Worm (Caenorhabditis elegans): ENCODE data around the gene F46C5.1.
A peak's percentile ranks its signal among the peaks of the same experiment; 100 is the strongest.

Gene F46C5.1

ce11 chrII:8844465-8845126 is 23.6 kb upstream of the F46C5.1 start, which contains the start of gene F46C5.6 (continued):
- no peak for TF ChIP-seq zip-4 (GFP tag; optimal IDR thresholded peaks at IDR 0.05)
- TF ChIP-seq nhr-12 (tag; optimal IDR thresholded peaks at IDR 0.05), result no peak
- TF ChIP-seq aha-1 (tag; optimal IDR thresholded peaks at IDR 0.05), result no peak
- no peak for TF ChIP-seq efl-3 (GFP tag; optimal IDR thresholded peaks at IDR 0.05)
- no peak for TF ChIP-seq mab-9 (GFP tag; IDR thresholded peaks at IDR 0.05)
- no peak for TF ChIP-seq pag-3 (tag; optimal IDR thresholded peaks at IDR 0.05; ENCODE audit: borderline replicate concordance, insufficient read depth)
- no peak for TF ChIP-seq unc-130 (tag; optimal IDR thresholded peaks at IDR 0.05)
- TF ChIP-seq nhr-71 (tag; optimal IDR thresholded peaks at IDR 0.05), result peak; percentile 73
- TF ChIP-seq tlp-1 (tag; optimal IDR thresholded peaks at IDR 0.05), result no peak
- no peak for TF ChIP-seq nhr-11 (tag; optimal IDR thresholded peaks at IDR 0.05)
- TF ChIP-seq egl-13 (tag; optimal IDR thresholded peaks at IDR 0.05), result no peak
- TF ChIP-seq aly-2 (tag; optimal IDR thresholded peaks at IDR 0.05), result no peak
- TF ChIP-seq ztf-4 (tag; optimal IDR thresholded peaks at IDR 0.05), result no peak
- TF ChIP-seq unc-62 (GFP tag; optimal IDR thresholded peaks at IDR 0.05), result no peak
- no peak for TF ChIP-seq sptf-1 (tag; optimal IDR thresholded peaks at IDR 0.05)
- TF ChIP-seq snu-23 (GFP tag; optimal IDR thresholded peaks at IDR 0.05), result peak; percentile 45
- TF ChIP-seq fkh-8 (tag; optimal IDR thresholded peaks at IDR 0.05), result no peak

ce11 chrII:8839025-8839424 is 18.0 kb upstream of the F46C5.1 start, which contains the start of gene F46C5.7:
Gene F46C5.7, plus strand, starts transcription at chrII:8839325.
- TF ChIP-seq swsn-7 (tag; optimal IDR thresholded peaks at IDR 0.05) (no peak), unc-30 (tag; optimal IDR thresholded peaks at IDR 0.05) (no peak), hlh-17 (GFP tag; optimal IDR thresholded peaks at IDR 0.05; ENCODE audit: borderline replicate concordance) (no peak), lin-15B (tag; optimal IDR thresholded peaks at IDR 0.05) (no peak), elt-2 (tag; optimal IDR thresholded peaks at IDR 0.05) (no peak), nhr-71 (tag; optimal IDR thresholded peaks at IDR 0.05) (no peak), nhr-90 (tag; optimal IDR thresholded peaks at IDR 0.05; ENCODE audit: poor library complexity) (no peak)

- TF ChIP-seq ceh-8 (GFP tag; optimal IDR thresholded peaks at IDR 0.05), result no peak
- TF ChIP-seq nhr-84 (tag; optimal IDR thresholded peaks at IDR 0.05), result no peak
- no peak for TF ChIP-seq alr-1 (tag; optimal IDR thresholded peaks at IDR 0.05; ENCODE audit: borderline replicate concordance)
- TF ChIP-seq nhr-20 (tag; optimal IDR thresholded peaks at IDR 0.05), result no peak
- no peak for TF ChIP-seq tlp-1 (tag; optimal IDR thresholded peaks at IDR 0.05)
- no peak for TF ChIP-seq ama-1 (optimal IDR thresholded peaks at IDR 0.05)
- no peak for TF ChIP-seq vab-15 (tag; optimal IDR thresholded peaks at IDR 0.05)
- no peak for TF ChIP-seq fkh-4 (tag; optimal IDR thresholded peaks at IDR 0.05; ENCODE audit: borderline replicate concordance)
- TF ChIP-seq elt-3 (tag; optimal IDR thresholded peaks at IDR 0.05), result no peak
- TF ChIP-seq sox-4 (tag; optimal IDR thresholded peaks at IDR 0.05), result no peak
- TF ChIP-seq lin-14 (GFP tag; optimal IDR thresholded peaks at IDR 0.05), result peak; percentile 66
- no peak for TF ChIP-seq fos-1 (tag; optimal IDR thresholded peaks at IDR 0.05)
- TF ChIP-seq nhr-28 (tag; optimal IDR thresholded peaks at IDR 0.05), result no peak
- TF ChIP-seq fkh-10 (GFP tag; optimal IDR thresholded peaks at IDR 0.05), result peak; percentile 85
These were observed 14.9 kb upstream of the F46C5.1 start, which contains the start of gene F46C5.4 for ce11 chrII:8835857-8836256. Gene F46C5.4, plus strand, starts transcription at chrII:8836078.

- peak; percentile 36 for TF ChIP-seq lin-14 (GFP tag; optimal IDR thresholded peaks at IDR 0.05)
- no peak for TF ChIP-seq Y116A8C.19 (tag; optimal IDR thresholded peaks at IDR 0.05; ENCODE audit: borderline replicate concordance)
- TF ChIP-seq nhr-71 (tag; optimal IDR thresholded peaks at IDR 0.05), result no peak
- TF ChIP-seq aha-1 (tag; optimal IDR thresholded peaks at IDR 0.05), result no peak
These were observed 12.0 kb upstream of the F46C5.1 start for ce11 chrII:8832941-8833340.

Measured in whole organism, L1 larva.